Worm (Caenorhabditis elegans): ENCODE data around the gene Y62E10A.13.

Gene Y62E10A.13

ce11 chrIV:13371699-13372098 lies 27.2 kb downstream of the Y62E10A.13 start, which contains the start of gene Y62E10A.6:
Gene Y62E10A.6, plus strand, starts transcription at chrIV:13371999.
- TF ChIP-seq lin-39 (tag; optimal IDR thresholded peaks at IDR 0.05) = no peak
- no peak for TF ChIP-seq ztf-11 (tag; optimal IDR thresholded peaks at IDR 0.05)
- no peak for TF ChIP-seq fkh-2 (tag; optimal IDR thresholded peaks at IDR 0.05)
- no peak for TF ChIP-seq eor-1 (tag; optimal IDR thresholded peaks at IDR 0.05)
- TF ChIP-seq nhr-25 (tag; optimal IDR thresholded peaks at IDR 0.05) = no peak
- TF ChIP-seq skn-1 (tag; optimal IDR thresholded peaks at IDR 0.05) = no peak
- TF ChIP-seq tbx-2 (tag; optimal IDR thresholded peaks at IDR 0.05) = no peak
- TF ChIP-seq egl-27 (tag; optimal IDR thresholded peaks at IDR 0.05) = no peak
- TF ChIP-seq ceh-9 (tag; optimal IDR thresholded peaks at IDR 0.05) = no peak
- TF ChIP-seq nfya-1 (tag; optimal IDR thresholded peaks at IDR 0.05; ENCODE audit: insufficient read depth) = no peak
- no peak for TF ChIP-seq R02D3.7 (tag; optimal IDR thresholded peaks at IDR 0.05)
- no peak for TF ChIP-seq hmg-11 (tag; optimal IDR thresholded peaks at IDR 0.05)
- no peak for TF ChIP-seq fos-1 (tag; optimal IDR thresholded peaks at IDR 0.05)

- TF ChIP-seq lin-15B (tag; optimal IDR thresholded peaks at IDR 0.05) = peak; percentile 36
- TF ChIP-seq nhr-23 (tag; optimal IDR thresholded peaks at IDR 0.05) = peak; percentile 28
- no peak for TF ChIP-seq aly-2 (tag; optimal IDR thresholded peaks at IDR 0.05)
- TF ChIP-seq elt-2 (tag; optimal IDR thresholded peaks at IDR 0.05) = peak; percentile 6
- no peak for TF ChIP-seq ceh-28 (tag; optimal IDR thresholded peaks at IDR 0.05)
- TF ChIP-seq hmg-11 (tag; optimal IDR thresholded peaks at IDR 0.05) = peak; percentile 54
- TF ChIP-seq pha-4 (tag; optimal IDR thresholded peaks at IDR 0.05) = peak; percentile 42
- no peak for TF ChIP-seq lin-39 (tag; optimal IDR thresholded peaks at IDR 0.05)
- no peak for TF ChIP-seq nhr-11 (tag; optimal IDR thresholded peaks at IDR 0.05)
- TF ChIP-seq nfya-1 (tag; optimal IDR thresholded peaks at IDR 0.05; ENCODE audit: insufficient read depth) = peak; percentile 72
Measured at ce11 chrIV:13370235-13370739, 28.6 kb downstream of the Y62E10A.13 start, which contains the start of the genes rla-2, popl-7 and Y62E10A.24. Gene rla-2, minus strand, starts transcription at chrIV:13370285. Gene popl-7, plus strand, starts transcription at chrIV:13370689. Gene Y62E10A.24, plus strand, starts transcription at chrIV:13370710.

- TF ChIP-seq zag-1 (tag; optimal IDR thresholded peaks at IDR 0.05) (no peak), nhr-76 (tag; optimal IDR thresholded peaks at IDR 0.05) (no peak), ceh-16 (tag; optimal IDR thresholded peaks at IDR 0.05) (no peak), elt-2 (tag; optimal IDR thresholded peaks at IDR 0.05) (no peak), nhr-12 (tag; optimal IDR thresholded peaks at IDR 0.05) (no peak), nhr-25 (tag; optimal IDR thresholded peaks at IDR 0.05) (no peak), nhr-23 (tag; optimal IDR thresholded peaks at IDR 0.05) (no peak), hmg-11 (tag; optimal IDR thresholded peaks at IDR 0.05) (no peak)
Measured at ce11 chrIV:13369120-13369842, 29.6 kb downstream of the Y62E10A.13 start, which contains the start of gene agt-1. Gene agt-1, minus strand, starts transcription at chrIV:13369412.

ce11 chrIV:13364869-13365268 lies 34.0 kb downstream of the Y62E10A.13 start, which contains the start of gene srsx-25:
Gene srsx-25, plus strand, starts transcription at chrIV:13365169.
- TF ChIP-seq snpc-4 (tag; optimal IDR thresholded peaks at IDR 0.05) (no peak), elt-1 (tag; optimal IDR thresholded peaks at IDR 0.05) (no peak), unc-39 (tag; optimal IDR thresholded peaks at IDR 0.05) (no peak), egl-27 (tag; optimal IDR thresholded peaks at IDR 0.05) (no peak), ztf-11 (tag; optimal IDR thresholded peaks at IDR 0.05) (no peak), pha-4 (tag; optimal IDR thresholded peaks at IDR 0.05) (no peak), ztf-4 (tag; optimal IDR thresholded peaks at IDR 0.05) (no peak), elt-2 (tag; optimal IDR thresholded peaks at IDR 0.05) (no peak), zag-1 (tag; optimal IDR thresholded peaks at IDR 0.05) (no peak), egl-5 (tag; optimal IDR thresholded peaks at IDR 0.05) (no peak), nhr-43 (tag; optimal IDR thresholded peaks at IDR 0.05; ENCODE audit: poor library complexity, severe bottlenecking) (no peak), nhr-67 (tag; optimal IDR thresholded peaks at IDR 0.05) (no peak), ceh-9 (tag; optimal IDR thresholded peaks at IDR 0.05) (no peak), nhr-11 (tag; optimal IDR thresholded peaks at IDR 0.05) (no peak)

ce11 chrIV:13360144-13360543 lies 38.7 kb downstream of the Y62E10A.13 start, which contains the start of gene Y62E10A.3:
Gene Y62E10A.3, minus strand, starts transcription at chrIV:13360244.
- TF ChIP-seq nfya-1 (tag; optimal IDR thresholded peaks at IDR 0.05; ENCODE audit: insufficient read depth) (no peak), snpc-4 (tag; optimal IDR thresholded peaks at IDR 0.05) (no peak), aly-2 (tag; optimal IDR thresholded peaks at IDR 0.05) (no peak), ztf-11 (tag; optimal IDR thresholded peaks at IDR 0.05) (no peak), tbx-2 (tag; optimal IDR thresholded peaks at IDR 0.05) (no peak), daf-12 (tag; optimal IDR thresholded peaks at IDR 0.05) (no peak), ceh-82 (tag; optimal IDR thresholded peaks at IDR 0.05) (no peak), hmg-11 (tag; optimal IDR thresholded peaks at IDR 0.05) (no peak), nhr-12 (tag; optimal IDR thresholded peaks at IDR 0.05) (no peak), skn-1 (tag; optimal IDR thresholded peaks at IDR 0.05) (no peak), elt-3 (tag; optimal IDR thresholded peaks at IDR 0.05) (no peak), lsy-12 (tag; optimal IDR thresholded peaks at IDR 0.05) (no peak)
